Worm (Caenorhabditis elegans): ENCODE data around the gene grl-1.
A peak's percentile ranks its signal among the peaks of the same experiment; 100 is the strongest.

The grl-1 gene

ce11 chrV:5533755-5534154 lies at the start of gene grl-1:
Gene grl-1, minus strand, starts transcription at chrV:5533855.
- TF ChIP-seq unc-55 (GFP tag; optimal IDR thresholded peaks at IDR 0.05) (no peak), lin-13 (GFP tag; optimal IDR thresholded peaks at IDR 0.05) (no peak), lin-11 (tag; optimal IDR thresholded peaks at IDR 0.05) (no peak), gmeb-1 (tag; optimal IDR thresholded peaks at IDR 0.05) (no peak), sem-4 (tag; optimal IDR thresholded peaks at IDR 0.05) (no peak), nhr-11 (tag; optimal IDR thresholded peaks at IDR 0.05) (no peak), ama-1 (optimal IDR thresholded peaks at IDR 0.05) (no peak), alr-1 (tag; optimal IDR thresholded peaks at IDR 0.05) (no peak), zag-1 (tag; optimal IDR thresholded peaks at IDR 0.05) (no peak), nhr-237 (tag; optimal IDR thresholded peaks at IDR 0.05) (no peak), elt-1 (tag; optimal IDR thresholded peaks at IDR 0.05) (no peak), aly-2 (tag; optimal IDR thresholded peaks at IDR 0.05) (no peak), F13H6.1 (tag; optimal IDR thresholded peaks at IDR 0.05) (no peak), ceh-82 (tag; optimal IDR thresholded peaks at IDR 0.05) (no peak), peb-1 (tag; optimal IDR thresholded peaks at IDR 0.05) (no peak)

ce11 chrV:5582860-5583259 lies 49.2 kb upstream of the grl-1 start:
- TF ChIP-seq mab-5 (tag; optimal IDR thresholded peaks at IDR 0.05), result peak; percentile 55
- peak; percentile 16 for TF ChIP-seq unc-55 (GFP tag; optimal IDR thresholded peaks at IDR 0.05)
- TF ChIP-seq lsy-2 (tag; optimal IDR thresholded peaks at IDR 0.05), result peak in 1 of 2 experiments; percentile 9
- peak; percentile 57 for TF ChIP-seq zag-1 (tag; optimal IDR thresholded peaks at IDR 0.05)
- TF ChIP-seq ztf-4 (tag; optimal IDR thresholded peaks at IDR 0.05), result peak; percentile 5
- TF ChIP-seq aly-2 (tag; optimal IDR thresholded peaks at IDR 0.05), result no peak
- TF ChIP-seq nhr-129 (tag; optimal IDR thresholded peaks at IDR 0.05), result no peak
- TF ChIP-seq ama-1 (optimal IDR thresholded peaks at IDR 0.05), result peak; percentile 66
- TF ChIP-seq lin-13 (GFP tag; optimal IDR thresholded peaks at IDR 0.05), result peak; percentile 24

ce11 chrV:5582308-5582707 lies 48.7 kb upstream of the grl-1 start:
- no peak for TF ChIP-seq ceh-82 (tag; optimal IDR thresholded peaks at IDR 0.05)
- TF ChIP-seq nhr-21 (tag; optimal IDR thresholded peaks at IDR 0.05), result no peak
- no peak for TF ChIP-seq nhr-77 (tag; optimal IDR thresholded peaks at IDR 0.05)
- TF ChIP-seq aly-2 (tag; optimal IDR thresholded peaks at IDR 0.05), result no peak
- TF ChIP-seq nhr-23 (tag; optimal IDR thresholded peaks at IDR 0.05), result no peak
- no peak for TF ChIP-seq unc-55 (GFP tag; optimal IDR thresholded peaks at IDR 0.05)
- no peak for TF ChIP-seq nhr-237 (tag; optimal IDR thresholded peaks at IDR 0.05)
- no peak for TF ChIP-seq snpc-4 (tag; optimal IDR thresholded peaks at IDR 0.05)
- no peak for TF ChIP-seq egl-27 (tag; optimal IDR thresholded peaks at IDR 0.05)
- TF ChIP-seq elt-1 (tag; optimal IDR thresholded peaks at IDR 0.05), result no peak
- no peak for TF ChIP-seq R02D3.7 (tag; optimal IDR thresholded peaks at IDR 0.05)
- no peak for TF ChIP-seq gmeb-1 (tag; optimal IDR thresholded peaks at IDR 0.05)
- no peak for TF ChIP-seq mbf-1 (tag; optimal IDR thresholded peaks at IDR 0.05)
- TF ChIP-seq nhr-12 (tag; optimal IDR thresholded peaks at IDR 0.05), result no peak
- no peak for TF ChIP-seq zag-1 (tag; optimal IDR thresholded peaks at IDR 0.05)
- no peak for TF ChIP-seq peb-1 (tag; optimal IDR thresholded peaks at IDR 0.05)
- no peak for TF ChIP-seq dmd-4 (tag; optimal IDR thresholded peaks at IDR 0.05)
- no peak for TF ChIP-seq lin-13 (GFP tag; optimal IDR thresholded peaks at IDR 0.05)

- TF ChIP-seq ZK546.5 (tag; optimal IDR thresholded peaks at IDR 0.05) (no peak), unc-62 (GFP tag; optimal IDR thresholded peaks at IDR 0.05) (no peak), nhr-237 (tag; optimal IDR thresholded peaks at IDR 0.05) (no peak), fos-1 (tag; optimal IDR thresholded peaks at IDR 0.05) (no peak), nhr-10 (tag; optimal IDR thresholded peaks at IDR 0.05) (no peak), nhr-25 (tag; optimal IDR thresholded peaks at IDR 0.05) (no peak), ztf-11 (tag; optimal IDR thresholded peaks at IDR 0.05) (no peak), mbf-1 (tag; optimal IDR thresholded peaks at IDR 0.05) (no peak), unc-55 (GFP tag; optimal IDR thresholded peaks at IDR 0.05) (no peak), elt-3 (tag; optimal IDR thresholded peaks at IDR 0.05) (no peak), lin-39 (tag; optimal IDR thresholded peaks at IDR 0.05) (no peak), ceh-82 (tag; optimal IDR thresholded peaks at IDR 0.05) (no peak), ama-1 (optimal IDR thresholded peaks at IDR 0.05) (no peak)
These were observed 47.7 kb upstream of the grl-1 start, which contains the start of gene klc-2 for ce11 chrV:5581312-5581711. Gene klc-2, minus strand, starts transcription at chrV:5581412.

DNA sequence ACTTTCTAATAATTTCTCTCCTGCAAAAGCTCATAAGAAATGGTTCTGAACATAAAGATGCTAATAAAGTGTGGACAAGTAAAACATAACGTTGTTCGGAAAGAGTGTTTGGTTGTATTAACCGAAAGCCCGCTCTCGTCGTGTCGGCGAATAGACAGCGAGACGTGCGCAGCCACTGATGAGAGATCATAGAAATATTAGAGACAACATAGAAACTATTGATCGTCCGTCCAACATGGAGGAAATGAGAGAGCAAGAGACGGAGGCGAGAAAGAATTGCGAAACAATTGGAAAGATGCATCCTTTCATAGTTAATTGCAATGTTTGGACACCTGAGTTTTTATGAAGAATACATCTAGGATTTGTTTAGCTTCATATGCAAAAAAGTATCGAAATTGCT lies 46.9 kb upstream of the grl-1 start:
- TF ChIP-seq sma-9 (GFP tag; optimal IDR thresholded peaks at IDR 0.05), result peak; percentile 65
- no peak for TF ChIP-seq sma-9 (tag; optimal IDR thresholded peaks at IDR 0.05)
- TF ChIP-seq F13H6.1 (tag; optimal IDR thresholded peaks at IDR 0.05), result peak; percentile 57
- TF ChIP-seq mab-5 (tag; optimal IDR thresholded peaks at IDR 0.05), result peak; percentile 32
- TF ChIP-seq ama-1 (optimal IDR thresholded peaks at IDR 0.05), result peak; percentile 34
- peak; percentile 58 for TF ChIP-seq zag-1 (tag; optimal IDR thresholded peaks at IDR 0.05)
- no peak for TF ChIP-seq ZK546.5 (tag; optimal IDR thresholded peaks at IDR 0.05)
- TF ChIP-seq sem-4 (tag; optimal IDR thresholded peaks at IDR 0.05), result peak; percentile 26
- peak; percentile 61 for TF ChIP-seq fos-1 (tag; optimal IDR thresholded peaks at IDR 0.05)
- peak; percentile 86 for TF ChIP-seq nhr-129 (tag; optimal IDR thresholded peaks at IDR 0.05)
- TF ChIP-seq C34F6.9 (tag; optimal IDR thresholded peaks at IDR 0.05), result peak; percentile 87
- no peak for TF ChIP-seq blmp-1 (tag; optimal IDR thresholded peaks at IDR 0.05; ENCODE audit: insufficient read depth)
- no peak for TF ChIP-seq ztf-4 (tag; optimal IDR thresholded peaks at IDR 0.05)
- TF ChIP-seq lin-11 (tag; optimal IDR thresholded peaks at IDR 0.05), result no peak
- peak; percentile 10 for TF ChIP-seq nhr-25 (tag; optimal IDR thresholded peaks at IDR 0.05)
- TF ChIP-seq nhr-11 (tag; optimal IDR thresholded peaks at IDR 0.05), result no peak
- peak; percentile 80 for TF ChIP-seq unc-55 (GFP tag; optimal IDR thresholded peaks at IDR 0.05)
- TF ChIP-seq crh-2 (tag; optimal IDR thresholded peaks at IDR 0.05), result peak; percentile 79
- no peak for TF ChIP-seq egl-27 (tag; optimal IDR thresholded peaks at IDR 0.05)
- TF ChIP-seq lsy-2 (tag; optimal IDR thresholded peaks at IDR 0.05), result peak; percentile 61 to 84
- peak; percentile 44 for TF ChIP-seq snpc-4 (tag; optimal IDR thresholded peaks at IDR 0.05)
